Worm (Caenorhabditis elegans) whole organism, mixed stage, embryonic: Measurements from ENCODE around the gene C09H10.4.

Experiments used
- M03D4.4 ChIP-seq: sonication (generic microtip); optimal IDR thresholded peaks from 2 replicates; lab custom pipeline; 2017; ENCODE audit warnings: mild to moderate bottlenecking, missing genetic modification characterization, missing compliant biosample characterization
- bed-3 ChIP-seq: fragments of 200-800 bp; sonication (Bioruptor generic); optimal IDR thresholded peaks from 3 replicates; lab custom pipeline; 2018; ENCODE audit warnings: mild to moderate bottlenecking, missing genetic modification characterization, moderate library complexity, missing compliant biosample characterization
- ceh-83 ChIP-seq: fragments of 200-800 bp; sonication (Bioruptor generic); optimal IDR thresholded peaks from 2 replicates; lab custom pipeline; 2018; ENCODE audit warnings: mild to moderate bottlenecking, missing genetic modification characterization, missing compliant biosample characterization
- ces-1 ChIP-seq: fragments of 150-350 bp; optimal IDR thresholded peaks from 2 replicates; lab custom pipeline; 2014; ENCODE audit warnings: missing biosample characterization, missing genetic modification reagents, missing genetic modification characterization
- elt-3 ChIP-seq: fragments of 150-350 bp; optimal IDR thresholded peaks from 2 replicates; lab custom pipeline; 2014; ENCODE audit warnings: missing biosample characterization, missing genetic modification characterization
- hlh-1 ChIP-seq: fragments of 150-350 bp; optimal IDR thresholded peaks from 2 replicates; lab custom pipeline; 2014; ENCODE audit warnings: missing biosample characterization, missing genetic modification reagents, missing genetic modification characterization
- lsy-2 ChIP-seq: fragments of 150-350 bp; optimal IDR thresholded peaks from 2 replicates; lab custom pipeline; 2014; ENCODE audit warnings: missing biosample characterization, missing genetic modification characterization
- mls-2 ChIP-seq: sonication (generic microtip); optimal IDR thresholded peaks from 2 replicates; lab custom pipeline; 2016; ENCODE audit warnings: mild to moderate bottlenecking, missing genetic modification characterization, moderate library complexity, missing compliant biosample characterization
- nhr-2 ChIP-seq: fragments of 150-350 bp; optimal IDR thresholded peaks from 2 replicates; lab custom pipeline; 2014; ENCODE audit warnings: missing biosample characterization, missing genetic modification characterization
- nhr-237 ChIP-seq: fragments of 150-350 bp; optimal IDR thresholded peaks from 2 replicates; lab custom pipeline; 2014; ENCODE audit warnings: missing biosample characterization, missing genetic modification characterization
- nhr-28 ChIP-seq: fragments of 150-350 bp; optimal IDR thresholded peaks from 2 replicates; lab custom pipeline; 2014; ENCODE audit warnings: missing biosample characterization, missing genetic modification characterization
- pha-4 ChIP-seq: fragments of 150-350 bp; optimal IDR thresholded peaks from 2 replicates; lab custom pipeline; 2018; ENCODE audit warnings: missing biosample characterization, missing genetic modification reagents, missing genetic modification characterization
- snpc-4 ChIP-seq: fragments of 150-350 bp; optimal IDR thresholded peaks from 2 replicates; lab custom pipeline; 2014; ENCODE audit warnings: missing biosample characterization, missing genetic modification characterization
- sptf-1 ChIP-seq: sonication (generic microtip); optimal IDR thresholded peaks from 2 replicates; lab custom pipeline; 2017; ENCODE audit warnings: mild to moderate bottlenecking, missing genetic modification characterization, moderate library complexity, missing compliant biosample characterization

ce11 chrII:11142571-11142970 lies 42.6 kb downstream of the C09H10.4 start, which contains the start of gene arrd-6:
- TF ChIP-seq ceh-83 (GFP tag; lab: Kevin White, UChicago) (no peak), elt-3 (no peak), bed-3 (no peak), snpc-4 (tag; lab: Kevin White, UChicago) (no peak), M03D4.4 (tag; lab: Kevin White, UChicago) (no peak), nhr-2 (tag; lab: Kevin White, UChicago) (no peak), hlh-1 (tag; lab: Kevin White, UChicago) (no peak), nhr-237 (tag; lab: Kevin White, UChicago) (no peak), lsy-2 (tag; lab: Kevin White, UChicago) (no peak), mls-2 (tag; lab: Kevin White, UChicago) (no peak), pha-4 (tag; lab: Kevin White, UChicago) (no peak), nhr-28 (tag; lab: Kevin White, UChicago) (no peak), ces-1 (GFP tag; lab: Kevin White, UChicago) (no peak), sptf-1 (tag; lab: Kevin White, UChicago) (no peak)
